Worm (Caenorhabditis elegans): ENCODE measurements around the gene unc-112.

DNA sequence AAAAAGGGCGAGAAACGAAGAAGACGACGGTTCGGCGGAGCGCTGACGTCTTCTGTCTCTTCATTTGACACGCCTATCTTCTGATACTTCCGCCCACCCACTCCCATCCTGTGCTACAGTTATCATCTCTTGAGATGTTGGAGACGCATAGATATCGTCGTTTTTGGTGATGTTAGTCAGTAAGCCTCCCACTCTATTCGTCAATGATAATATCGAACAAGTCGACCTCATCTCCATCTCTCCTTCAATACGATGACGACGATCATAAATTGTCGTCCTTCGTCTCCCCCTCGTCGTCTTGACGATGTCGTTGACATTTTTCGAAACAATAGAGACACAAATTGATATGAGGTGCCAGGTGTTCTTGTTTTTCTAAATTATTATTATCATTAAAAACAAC is 38.3 kb downstream of the unc-112 start, which contains the start of gene slc-25A29:
- TF ChIP-seq nhr-12 (tag; optimal IDR thresholded peaks at IDR 0.05): no peak
- no peak for TF ChIP-seq ztf-11 (tag; optimal IDR thresholded peaks at IDR 0.05)
- TF ChIP-seq bed-3 (GFP tag; optimal IDR thresholded peaks at IDR 0.05): no peak
- no peak for TF ChIP-seq nhr-2 (tag; optimal IDR thresholded peaks at IDR 0.05)
- TF ChIP-seq cnd-1 (tag; optimal IDR thresholded peaks at IDR 0.05): no peak
- no peak for TF ChIP-seq nhr-76 (tag; optimal IDR thresholded peaks at IDR 0.05)
- TF ChIP-seq lin-13 (tag; optimal IDR thresholded peaks at IDR 0.05): no peak
- no peak for TF ChIP-seq blmp-1 (tag; optimal IDR thresholded peaks at IDR 0.05)
- no peak for TF ChIP-seq mls-2 (tag; optimal IDR thresholded peaks at IDR 0.05)
- TF ChIP-seq lin-32 (GFP tag; optimal IDR thresholded peaks at IDR 0.05): no peak
- no peak for TF ChIP-seq mep-1 (tag; optimal IDR thresholded peaks at IDR 0.05)
- TF ChIP-seq nhr-28 (tag; optimal IDR thresholded peaks at IDR 0.05): no peak
